Worm (Caenorhabditis elegans): ENCODE measurements around the gene C31H2.4.

DNA sequence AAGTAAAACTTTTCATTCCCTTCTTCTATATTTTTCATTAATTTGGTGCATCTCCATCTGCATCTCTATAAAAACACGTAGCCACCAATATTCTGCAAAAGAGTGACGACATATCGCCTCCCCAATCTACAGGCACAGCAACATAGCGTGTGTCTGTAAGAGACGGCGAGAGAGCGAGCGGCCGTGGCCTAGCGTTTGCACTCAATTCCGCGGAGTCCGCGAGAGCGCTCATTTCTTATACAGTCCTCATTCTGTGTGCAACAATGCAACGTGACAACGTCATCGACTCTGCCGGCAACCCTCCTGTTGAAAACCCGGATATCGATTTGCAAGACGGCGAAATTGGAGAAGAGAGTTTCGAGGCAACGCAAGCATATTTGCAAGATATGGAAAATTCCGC is 46.1 kb upstream of the C31H2.4 start, which contains the start of gene H28G03.2:
- TF ChIP-seq ceh-13 (GFP tag; optimal IDR thresholded peaks at IDR 0.05) (no peak), hmg-4 (GFP tag; optimal IDR thresholded peaks at IDR 0.05) (peak; percentile 71), ets-7 (tag; optimal IDR thresholded peaks at IDR 0.05) (peak; percentile 28), scrt-1 (GFP tag; IDR thresholded peaks at IDR 0.05) (no peak), ama-1 (optimal IDR thresholded peaks at IDR 0.05) (no peak), aly-1 (tag; optimal IDR thresholded peaks at IDR 0.05) (peak; percentile 64), tbx-11 (GFP tag; IDR thresholded peaks at IDR 0.05) (no peak), tbx-37 (GFP tag; conservative IDR thresholded peaks at IDR 0.05) (no peak), F13C5.2 (tag; optimal IDR thresholded peaks at IDR 0.05) (no peak), hnd-1 (tag; optimal IDR thresholded peaks at IDR 0.05) (no peak), sea-1 (GFP tag; conservative IDR thresholded peaks at IDR 0.05) (no peak)

Data from whole organism, early embryonic.